Fruit fly (Drosophila melanogaster) whole organism, pupa: ENCODE data around the gene Prim2.

ENCODE experiments used
- CG10348 ChIP-seq: fragments of 200-800 bp; sonication (Bioruptor generic); IDR thresholded peaks from 2 replicates; pipeline ENCODE4 v1.3.6; 2022; ENCODE audit warnings: missing biosample characterization, missing genetic modification characterization
- CG15710 ChIP-seq: fragments of 200-800 bp; sonication (Bioruptor generic); optimal IDR thresholded peaks from 2 replicates; lab custom pipeline; 2018; ENCODE audit warnings: missing biosample characterization, mild to moderate bottlenecking, missing genetic modification characterization, moderate library complexity
- CG34367 ChIP-seq: fragments of 200-800 bp; sonication (Bioruptor generic); optimal IDR thresholded peaks from 2 replicates; lab custom pipeline; 2018; ENCODE audit warnings: missing biosample characterization, mild to moderate bottlenecking, missing genetic modification characterization
- CG8159 ChIP-seq: fragments of 200-800 bp; sonication (Bioruptor generic); optimal IDR thresholded peaks from 3 replicates; lab custom pipeline; 2018; ENCODE audit warnings: missing biosample characterization, mild to moderate bottlenecking, missing genetic modification characterization, moderate library complexity
- CG8301 ChIP-seq: fragments of 200-800 bp; sonication (Bioruptor generic); optimal IDR thresholded peaks from 2 replicates; lab custom pipeline; 2018; ENCODE audit warnings: missing biosample characterization, mild to moderate bottlenecking, missing genetic modification characterization
- CG9948 ChIP-seq: fragments of 200-800 bp; sonication (Bioruptor generic); optimal IDR thresholded peaks from 2 replicates; lab custom pipeline; 2018; ENCODE audit warnings: missing biosample characterization, mild to moderate bottlenecking, missing genetic modification characterization, moderate library complexity
- D1 ChIP-seq: fragments of 200-800 bp; sonication (Bioruptor generic); optimal IDR thresholded peaks from 2 replicates; lab custom pipeline; 2018; ENCODE audit warnings: missing biosample characterization, mild to moderate bottlenecking, missing genetic modification characterization, moderate library complexity
- EcR ChIP-seq: fragments of 200-800 bp; sonication (Bioruptor generic); optimal IDR thresholded peaks from 3 replicates; lab custom pipeline; 2019; ENCODE audit warnings: missing biosample characterization, missing genetic modification characterization, mild to moderate bottlenecking, moderate library complexity, missing genetic modification reagents
- Pif1A ChIP-seq: fragments of 200-800 bp; sonication (Bioruptor generic); optimal IDR thresholded peaks from 3 replicates; lab custom pipeline; 2016; ENCODE audit warnings: missing biosample characterization, missing genetic modification characterization
- Pif1B ChIP-seq: fragments of 200-800 bp; sonication (Bioruptor generic); optimal IDR thresholded peaks from 3 replicates; lab custom pipeline; 2016; ENCODE audit warnings: missing biosample characterization, missing genetic modification characterization
- fd96Ca ChIP-seq: fragments of 200-800 bp; sonication (Bioruptor generic); IDR thresholded peaks from 3 replicates; pipeline ENCODE4 v1.3.6; 2022; ENCODE audit warnings: missing biosample characterization, missing genetic modification characterization
- gl ChIP-seq: fragments of 200-800 bp; sonication (Bioruptor generic); optimal IDR thresholded peaks from 2 replicates; lab custom pipeline; 2018; ENCODE audit warnings: missing biosample characterization, mild to moderate bottlenecking, missing genetic modification characterization
- rn ChIP-seq: fragments of 200-800 bp; sonication (Bioruptor generic); IDR thresholded peaks from 2 replicates; pipeline ENCODE4 v1.3.6; 2022; ENCODE audit warnings: missing biosample characterization, missing genetic modification characterization

- no peak for TF ChIP-seq gl
- TF ChIP-seq CG15710 = no peak
- TF ChIP-seq CG8159 (tag; lab: Kevin White, UChicago) = no peak
- TF ChIP-seq rn (GFP tag; lab: Robert Waterston, UW) = no peak
- TF ChIP-seq fd96Ca (GFP tag; lab: Robert Waterston, UW) = no peak
- no peak for TF ChIP-seq D1 (tag; lab: Kevin White, UChicago)
- TF ChIP-seq CG9948 (tag; lab: Kevin White, UChicago) = no peak
- TF ChIP-seq CG34367 (tag; lab: Kevin White, UChicago) = no peak
- no peak for TF ChIP-seq Pif1B (GFP tag; lab: Kevin White, UChicago)
- no peak for TF ChIP-seq Pif1A (GFP tag; lab: Kevin White, UChicago)
- TF ChIP-seq EcR (GFP tag; lab: Kevin White, UChicago) = peak; percentile 18
- TF ChIP-seq CG10348 (GFP tag; lab: Robert Waterston, UW) = no peak
- TF ChIP-seq CG8301 = no peak
Measured at dm6 chr3L:20387038-20387842, 25.9 kb upstream of the Prim2 start.
